Worm (Caenorhabditis elegans) whole organism, L1 larva: ENCODE measurements around the gene slo-1.
A peak's percentile ranks its signal among the peaks of the same experiment; 100 is the strongest.

Source experiments
- C04F5.9 ChIP-seq: sonication (generic microtip); optimal IDR thresholded peaks from 2 replicates; lab custom pipeline; 2016; ENCODE audit warnings: missing genetic modification characterization, missing compliant biosample characterization
- C16A3.4 ChIP-seq: fragments of 150-350 bp; optimal IDR thresholded peaks from 2 replicates; lab custom pipeline; 2014; ENCODE audit warnings: missing biosample characterization, missing genetic modification characterization
- C34B4.2 ChIP-seq: sonication (generic microtip); optimal IDR thresholded peaks from 2 replicates; lab custom pipeline; 2017; ENCODE audit warnings: mild to moderate bottlenecking, missing genetic modification characterization, missing compliant biosample characterization
- F16B12.6 ChIP-seq: fragments of 150-350 bp; optimal IDR thresholded peaks from 2 replicates; lab custom pipeline; 2014; ENCODE audit warnings: missing biosample characterization, missing genetic modification characterization
- alr-1 ChIP-seq: fragments of 200-800 bp; sonication (Bioruptor generic); optimal IDR thresholded peaks from 2 replicates; lab custom pipeline; 2018; ENCODE audit warnings: borderline replicate concordance, mild to moderate bottlenecking, missing genetic modification characterization, missing compliant biosample characterization
- aly-2 ChIP-seq: fragments of 150-350 bp; optimal IDR thresholded peaks from 2 replicates; lab custom pipeline; 2014; ENCODE audit warnings: missing biosample characterization, missing genetic modification characterization
- blmp-1 ChIP-seq: fragments of 150-350 bp; optimal IDR thresholded peaks from 2 replicates; lab custom pipeline; 2014; ENCODE audit warnings: missing biosample characterization, missing genetic modification characterization
- ceh-63 ChIP-seq: fragments of 200-800 bp; sonication (Bioruptor generic); optimal IDR thresholded peaks from 2 replicates; lab custom pipeline; 2018; ENCODE audit warnings: mild to moderate bottlenecking, missing genetic modification characterization, missing compliant biosample characterization
- ceh-88 ChIP-seq: fragments of 200-800 bp; sonication (Bioruptor generic); IDR thresholded peaks from 2 replicates; pipeline ENCODE4 v1.3.6; 2022; ENCODE audit warnings: missing genetic modification characterization, missing compliant biosample characterization
- dsc-1 ChIP-seq: sonication (generic microtip); optimal IDR thresholded peaks from 2 replicates; lab custom pipeline; 2016; ENCODE audit warnings: mild to moderate bottlenecking, missing genetic modification characterization, missing compliant biosample characterization
- efl-1 ChIP-seq, 4 experiments: fragments of 150-350 bp; optimal IDR thresholded peaks in 3 of 4; peaks in 1 of 4; 1 replicate in 1 of 4; 2 replicates in 3 of 4; lab custom pipeline; 2014; ENCODE audit warnings: missing biosample characterization in 2 of 4, missing genetic modification characterization in 2 of 4, missing genetic modification reagents in 2 of 4
- egl-13 ChIP-seq: sonication (generic microtip); optimal IDR thresholded peaks from 2 replicates; lab custom pipeline; 2016; ENCODE audit warnings: missing genotype, missing genetic modification reagents, missing genetic modification characterization, missing compliant biosample characterization
- elt-2 ChIP-seq: sonication (generic microtip); optimal IDR thresholded peaks from 2 replicates; lab custom pipeline; 2016; ENCODE audit warnings: missing genetic modification characterization, mild to moderate bottlenecking, inconsistent platforms, missing compliant biosample characterization, missing genetic modification reagents
- fkh-10 ChIP-seq: sonication (generic microtip); optimal IDR thresholded peaks from 2 replicates; lab custom pipeline; 2017; ENCODE audit warnings: missing biosample characterization, missing genetic modification reagents, missing genetic modification characterization
- fkh-8 ChIP-seq: sonication (generic microtip); optimal IDR thresholded peaks from 2 replicates; lab custom pipeline; 2016; ENCODE audit warnings: mild to moderate bottlenecking, missing genetic modification characterization, missing compliant biosample characterization
- fos-1 ChIP-seq: fragments of 150-350 bp; optimal IDR thresholded peaks from 2 replicates; lab custom pipeline; 2014; ENCODE audit warnings: missing biosample characterization, missing genetic modification characterization
- grh-1 ChIP-seq: fragments of 200-800 bp; sonication (Bioruptor generic); IDR thresholded peaks from 2 replicates; pipeline ENCODE4 v1.3.6; 2022; ENCODE audit warnings: missing genetic modification reagents, missing genetic modification characterization, missing compliant biosample characterization
- hlh-17 ChIP-seq: fragments of 200-800 bp; sonication (Bioruptor generic); optimal IDR thresholded peaks from 2 replicates; lab custom pipeline; 2018; ENCODE audit warnings: missing genetic modification characterization, mild to moderate bottlenecking, missing compliant biosample characterization, moderate library complexity, borderline replicate concordance
- isw-1 ChIP-seq: fragments of 200-800 bp; sonication (Bioruptor generic); IDR thresholded peaks from 2 replicates; pipeline ENCODE4 v1.3.6; 2022; ENCODE audit warnings: missing genetic modification characterization, missing compliant biosample characterization
- lin-13 ChIP-seq: fragments of 150-350 bp; optimal IDR thresholded peaks from 2 replicates; lab custom pipeline; 2014; ENCODE audit warnings: missing biosample characterization, missing genetic modification reagents, missing genetic modification characterization
- lin-14 ChIP-seq: fragments of 200-800 bp; sonication (Bioruptor generic); optimal IDR thresholded peaks from 2 replicates; lab custom pipeline; 2018; ENCODE audit warnings: mild to moderate bottlenecking, missing genetic modification characterization, moderate library complexity, missing compliant biosample characterization
- lin-15B ChIP-seq: fragments of 150-350 bp; sonication (generic microtip); optimal IDR thresholded peaks from 3 replicates; lab custom pipeline; 2014; ENCODE audit warnings: missing biosample characterization, missing genetic modification characterization
- lir-3 ChIP-seq: sonication (generic microtip); optimal IDR thresholded peaks from 2 replicates; lab custom pipeline; 2016; ENCODE audit warnings: mild to moderate bottlenecking, missing genetic modification characterization, moderate library complexity, missing compliant biosample characterization; ENCODE audit not compliant: poor library complexity
- lsy-2 ChIP-seq, 2 experiments: fragments of 150-350 bp; optimal IDR thresholded peaks; 2 replicates each; lab custom pipeline; 2014; ENCODE audit warnings: missing biosample characterization in 2 of 2, missing genetic modification characterization in 2 of 2
- mdl-1 ChIP-seq, 2 experiments: fragments of 150-350 bp; optimal IDR thresholded peaks; 2 replicates each; lab custom pipeline; 2014 to 2017; ENCODE audit warnings: missing biosample characterization in 2 of 2, missing genetic modification characterization in 2 of 2, inconsistent platforms in 1 of 2
- mep-1 ChIP-seq: fragments of 150-350 bp; optimal IDR thresholded peaks from 2 replicates; lab custom pipeline; 2014; ENCODE audit warnings: missing biosample characterization, missing genetic modification characterization
- nhr-19 ChIP-seq: fragments of 200-800 bp; sonication (Bioruptor generic); conservative IDR thresholded peaks from 2 replicates; pipeline ENCODE4 v1.3.6; 2022; ENCODE audit warnings: missing genetic modification characterization, missing compliant biosample characterization
- nhr-47 ChIP-seq: sonication (generic microtip); optimal IDR thresholded peaks from 2 replicates; lab custom pipeline; 2016; ENCODE audit warnings: mild to moderate bottlenecking, missing genetic modification characterization, moderate library complexity, missing compliant biosample characterization
- nhr-76 ChIP-seq: sonication (generic microtip); optimal IDR thresholded peaks from 2 replicates; lab custom pipeline; 2017; ENCODE audit warnings: missing biosample characterization, missing genetic modification characterization
- nhr-84 ChIP-seq: sonication (generic microtip); optimal IDR thresholded peaks from 2 replicates; lab custom pipeline; 2017; ENCODE audit warnings: missing biosample characterization, missing genetic modification characterization
- pqm-1 ChIP-seq: sonication (generic microtip); optimal IDR thresholded peaks from 3 replicates; lab custom pipeline; 2017; ENCODE audit warnings: missing biosample characterization, missing genetic modification characterization
- snpc-4 ChIP-seq: fragments of 150-350 bp; optimal IDR thresholded peaks from 2 replicates; lab custom pipeline; 2014; ENCODE audit warnings: missing biosample characterization, missing genetic modification characterization
- snu-23 ChIP-seq: sonication (generic microtip); optimal IDR thresholded peaks from 2 replicates; lab custom pipeline; 2016; ENCODE audit warnings: missing genetic modification characterization, missing compliant biosample characterization
- sox-4 ChIP-seq: sonication (generic microtip); optimal IDR thresholded peaks from 2 replicates; lab custom pipeline; 2016; ENCODE audit warnings: missing genetic modification characterization, missing compliant biosample characterization
- tlp-1 ChIP-seq: fragments of 150-350 bp; optimal IDR thresholded peaks from 2 replicates; lab custom pipeline; 2014; ENCODE audit warnings: missing biosample characterization, missing genetic modification characterization
- unc-130 ChIP-seq: fragments of 150-350 bp; optimal IDR thresholded peaks from 2 replicates; lab custom pipeline; 2017; ENCODE audit warnings: missing biosample characterization, missing genetic modification characterization, inconsistent platforms
- unc-62 ChIP-seq: fragments of 150-350 bp; optimal IDR thresholded peaks from 2 replicates; lab custom pipeline; 2014; ENCODE audit warnings: missing biosample characterization, missing genetic modification reagents, missing genetic modification characterization
- unc-86 ChIP-seq: sonication (generic microtip); optimal IDR thresholded peaks from 2 replicates; lab custom pipeline; 2016; ENCODE audit warnings: missing genetic modification characterization, missing compliant biosample characterization
- vab-15 ChIP-seq: sonication (generic microtip); optimal IDR thresholded peaks from 2 replicates; lab custom pipeline; 2017; ENCODE audit warnings: missing genotype, mild to moderate bottlenecking, missing genetic modification characterization, missing compliant biosample characterization
- xbp-1 ChIP-seq: sonication (generic microtip); optimal IDR thresholded peaks from 2 replicates; lab custom pipeline; 2016; ENCODE audit warnings: missing genetic modification characterization, missing compliant biosample characterization
- zip-4 ChIP-seq: fragments of 200-800 bp; sonication (Bioruptor generic); optimal IDR thresholded peaks from 2 replicates; lab custom pipeline; 2018; ENCODE audit warnings: mild to moderate bottlenecking, missing genetic modification characterization, moderate library complexity, missing compliant biosample characterization

The slo-1 gene

DNA sequence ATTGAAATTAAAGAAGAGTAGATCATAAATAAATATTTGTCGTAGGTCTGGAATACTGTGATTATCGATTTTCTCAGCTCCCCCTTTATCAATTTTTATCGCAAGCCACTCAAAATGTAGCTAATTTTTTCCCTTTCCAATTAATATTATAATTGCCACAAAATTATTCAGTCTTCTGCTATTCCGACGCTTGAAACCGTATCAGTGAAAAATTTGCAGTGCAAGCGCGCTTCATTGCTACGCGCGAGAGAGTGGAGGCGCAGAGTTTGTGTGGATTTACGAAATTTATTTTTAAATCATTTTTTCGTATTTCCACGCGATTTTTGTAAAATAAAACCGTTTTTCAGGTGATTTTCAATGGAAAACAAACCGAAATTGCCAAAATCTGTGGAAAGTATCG is 41.5 kb downstream of the slo-1 start, which contains the start of gene ints-5 (continued):
- TF ChIP-seq egl-13 (tag; lab: Kevin White, UChicago) (peak; percentile 10), nhr-84 (tag; lab: Kevin White, UChicago) (no peak), C16A3.4 (tag; lab: Kevin White, UChicago) (peak; percentile 69), lin-14 (GFP tag; lab: Kevin White, UChicago) (peak; percentile 74), ceh-63 (GFP tag; lab: Kevin White, UChicago) (no peak), zip-4 (GFP tag; lab: Kevin White, UChicago) (peak; percentile 8), snu-23 (peak; percentile 77), unc-130 (tag; lab: Kevin White, UChicago) (peak; percentile 50), tlp-1 (tag; lab: Kevin White, UChicago) (no peak), fkh-8 (tag; lab: Kevin White, UChicago) (peak; percentile 59), C34B4.2 (tag; lab: Kevin White, UChicago) (no peak), lsy-2 (tag; optimal IDR thresholded peaks at IDR 0.05; lab: Kevin White, UChicago) (peak; percentile 62 to 78), blmp-1 (peak; percentile 40), unc-86 (peak; percentile 52), lir-3 (tag; lab: Kevin White, UChicago) (no peak), snpc-4 (tag; lab: Kevin White, UChicago) (no peak), F16B12.6 (tag; lab: Kevin White, UChicago) (peak; percentile 39), nhr-19 (GFP tag; lab: Robert Waterston, UW) (peak; percentile 82), isw-1 (GFP tag; lab: Robert Waterston, UW) (peak; percentile 78), fos-1 (tag; lab: Kevin White, UChicago) (peak; percentile 12), xbp-1 (peak; percentile 65), aly-2 (tag; lab: Kevin White, UChicago) (no peak), pqm-1 (tag; lab: Kevin White, UChicago) (no peak), lin-15B (tag; lab: Kevin White, UChicago) (peak; percentile 52), nhr-47 (peak; percentile 64), mdl-1 (tag; optimal IDR thresholded peaks at IDR 0.05; lab: Kevin White, UChicago) (peak in 1 of 2 experiments; percentile 11), grh-1 (0 out of 2 replicates have a peak, but pooled peaks have one; percentile 11)
- TF ChIP-seq, all 84 proteins: peak for 36

DNA sequence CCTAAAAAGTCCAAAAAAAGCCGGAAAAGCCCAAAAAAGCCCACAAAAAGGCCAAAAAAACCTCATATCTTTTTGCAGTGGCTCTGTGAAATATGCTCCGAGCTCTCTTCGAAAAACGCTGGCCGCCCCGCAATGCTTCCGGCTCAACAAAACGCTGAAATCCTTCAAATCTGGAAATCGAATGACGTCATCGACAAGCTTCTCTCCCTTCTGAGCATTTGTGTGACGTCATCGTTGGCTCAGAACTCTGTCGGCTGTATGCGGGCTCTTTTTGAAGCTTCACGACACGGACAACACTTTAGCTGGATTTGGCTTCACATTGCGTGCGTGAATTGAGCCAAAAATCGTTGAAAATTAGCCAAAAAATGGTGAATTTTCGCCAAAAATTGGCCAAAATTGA is 44.0 kb downstream of the slo-1 start:
- TF ChIP-seq unc-62 (GFP tag; lab: Kevin White, UChicago) (no peak), sox-4 (tag; lab: Kevin White, UChicago) (no peak), efl-1 (optimal IDR thresholded peaks at IDR 0.05; lab: Kevin White, UChicago) (no peak), efl-1 (GFP tag; optimal IDR thresholded peaks at IDR 0.05 in 1 of 2; lab: Kevin White, UChicago) (no peak), dsc-1 (tag; lab: Kevin White, UChicago) (no peak), zip-4 (GFP tag; lab: Kevin White, UChicago) (no peak), elt-2 (no peak), xbp-1 (no peak), C04F5.9 (tag; lab: Kevin White, UChicago) (no peak), fkh-10 (GFP tag; lab: Kevin White, UChicago) (no peak), hlh-17 (GFP tag; lab: Kevin White, UChicago) (no peak), blmp-1 (no peak), vab-15 (tag; lab: Kevin White, UChicago) (no peak), alr-1 (tag; lab: Kevin White, UChicago) (no peak), nhr-76 (no peak), ceh-88 (GFP tag; lab: Robert Waterston, UW) (no peak), mep-1 (tag; lab: Kevin White, UChicago) (no peak), lin-13 (GFP tag; lab: Kevin White, UChicago) (no peak)
